Fruit fly (Drosophila melanogaster) whole organism, prepupa: ENCODE measurements around the gene CG13599.

Source experiments
- Blimp-1 ChIP-seq: fragments of 200-800 bp; sonication (Bioruptor generic); optimal IDR thresholded peaks from 3 replicates; lab custom pipeline; 2017; ENCODE audit warnings: missing biosample characterization, missing genetic modification characterization, mild to moderate bottlenecking, moderate library complexity, missing genetic modification reagents
- CG31627 ChIP-seq: fragments of 200-800 bp; sonication (Bioruptor generic); optimal IDR thresholded peaks from 3 replicates; lab custom pipeline; 2016; ENCODE audit warnings: missing biosample characterization, missing genetic modification characterization
- CG6792 ChIP-seq: fragments of 200-800 bp; sonication (Bioruptor generic); optimal IDR thresholded peaks from 3 replicates; lab custom pipeline; 2016; ENCODE audit warnings: missing biosample characterization, missing genetic modification characterization
- CG6854 ChIP-seq: fragments of 200-800 bp; sonication (Bioruptor generic); optimal IDR thresholded peaks from 2 replicates; lab custom pipeline; 2017; ENCODE audit warnings: missing biosample characterization, mild to moderate bottlenecking, missing genetic modification characterization
- CG7368 ChIP-seq: fragments of 200-800 bp; sonication (Bioruptor generic); optimal IDR thresholded peaks from 3 replicates; lab custom pipeline; 2016; ENCODE audit warnings: missing biosample characterization, missing genetic modification characterization
- Eip75B ChIP-seq: fragments of 200-800 bp; sonication (Bioruptor generic); optimal IDR thresholded peaks from 3 replicates; lab custom pipeline; 2016; ENCODE audit warnings: missing biosample characterization, missing genetic modification characterization
- Ets96B ChIP-seq: fragments of 200-800 bp; optimal IDR thresholded peaks from 2 replicates; lab custom pipeline; 2019; ENCODE audit warnings: missing biosample characterization, mild to moderate bottlenecking, missing genetic modification characterization, moderate library complexity
- Hr39 ChIP-seq: fragments of 200-800 bp; sonication (Bioruptor generic); optimal IDR thresholded peaks from 2 replicates; lab custom pipeline; 2016; ENCODE audit warnings: missing biosample characterization, missing genetic modification characterization
- pdm3 ChIP-seq: fragments of 200-800 bp; sonication (Bioruptor generic); optimal IDR thresholded peaks from 3 replicates; lab custom pipeline; 2016; ENCODE audit warnings: missing biosample characterization, missing genetic modification characterization

dm6 chr3R:23914415-23915041, 16.9 kb upstream of the CG13599 start:
- no peak for TF ChIP-seq Eip75B (GFP tag; lab: Kevin White, UChicago)
- no peak for TF ChIP-seq CG6854 (GFP tag; lab: Kevin White, UChicago)
- no peak for TF ChIP-seq Blimp-1 (GFP tag; lab: Kevin White, UChicago)
- TF ChIP-seq CG6792 = no peak
- TF ChIP-seq CG31627 (GFP tag; lab: Kevin White, UChicago) = no peak
- no peak for TF ChIP-seq Ets96B (tag; lab: Kevin White, UChicago)
- no peak for TF ChIP-seq Hr39 (GFP tag; lab: Kevin White, UChicago)
- TF ChIP-seq pdm3 = no peak
- no peak for TF ChIP-seq CG7368 (GFP tag; lab: Kevin White, UChicago)
